Fruit fly (Drosophila melanogaster) Kc167 (cell line): ENCODE results near the gene bowl.

Source experiments
- Myc ChIP-seq: fragments of >200 bp; optimal IDR thresholded peaks from 2 replicates; lab custom pipeline; 2017; ENCODE audit warnings: missing external identifiers
- h ChIP-seq: fragments of >200 bp; optimal IDR thresholded peaks from 3 replicates; lab custom pipeline; 2018; ENCODE audit warnings: missing external identifiers
- psq ChIP-seq: fragments of >200 bp; optimal IDR thresholded peaks from 2 replicates; lab custom pipeline; 2017; ENCODE audit warnings: missing external identifiers

DNA sequence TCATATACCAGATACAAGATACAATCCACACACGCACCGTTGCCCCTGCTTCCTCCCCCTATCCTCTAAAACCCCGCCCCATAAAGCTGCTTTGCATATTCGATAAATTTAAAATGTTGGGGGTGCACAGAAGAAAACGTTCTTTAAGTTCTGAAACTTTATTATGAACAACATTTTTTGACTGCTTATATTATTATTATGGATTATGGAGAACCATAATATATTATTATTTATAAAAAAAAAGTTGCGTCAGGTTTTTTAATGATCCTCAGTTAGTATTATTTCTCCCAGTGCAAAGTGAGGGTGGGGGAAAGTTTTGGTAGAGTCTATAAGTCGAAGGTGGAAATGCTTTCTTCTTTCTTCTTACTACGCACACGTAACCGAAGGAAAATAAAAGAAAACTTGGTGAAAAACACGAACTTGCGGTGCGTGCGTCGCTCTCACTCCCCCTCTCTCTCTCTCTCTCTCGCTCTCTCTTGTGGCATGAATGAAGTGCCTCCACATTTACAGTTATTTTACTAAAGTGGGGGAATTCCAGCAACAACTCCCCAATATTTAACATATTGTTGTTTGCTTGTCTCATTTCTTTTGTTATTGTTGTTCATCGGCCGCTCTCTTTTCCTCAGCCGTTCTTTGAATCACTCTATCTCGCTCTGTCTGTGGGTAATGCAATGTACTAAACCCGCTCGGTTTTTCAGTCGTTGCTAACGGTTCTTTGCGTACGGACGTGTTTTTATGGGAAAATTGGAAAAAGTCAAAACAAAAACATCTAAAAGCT is 18.0 kb downstream of the bowl start:
- TF ChIP-seq psq (lab: Kevin White, UChicago) (no peak), Myc (lab: Kevin White, UChicago) (no peak), h (lab: Kevin White, UChicago) (no peak)
